Worm (Caenorhabditis elegans) whole organism, mixed stage, embryonic: ENCODE results near the gene gpa-3.

Experiments used
- M03D4.4 ChIP-seq: sonication (generic microtip); optimal IDR thresholded peaks from 2 replicates; lab custom pipeline; 2017; ENCODE audit warnings: mild to moderate bottlenecking, missing genetic modification characterization, missing compliant biosample characterization
- blmp-1 ChIP-seq: fragments of 150-350 bp; optimal IDR thresholded peaks from 2 replicates; lab custom pipeline; 2014; ENCODE audit warnings: missing biosample characterization, missing genetic modification characterization
- ceh-39 ChIP-seq: fragments of 150-350 bp; optimal IDR thresholded peaks from 2 replicates; lab custom pipeline; 2014; ENCODE audit warnings: missing biosample characterization, missing genetic modification characterization
- ceh-43 ChIP-seq: fragments of 200-800 bp; sonication (Bioruptor generic); optimal IDR thresholded peaks from 2 replicates; lab custom pipeline; 2018; ENCODE audit warnings: mild to moderate bottlenecking, missing genetic modification characterization, moderate library complexity, missing compliant biosample characterization
- ceh-83 ChIP-seq: fragments of 200-800 bp; sonication (Bioruptor generic); optimal IDR thresholded peaks from 2 replicates; lab custom pipeline; 2018; ENCODE audit warnings: mild to moderate bottlenecking, missing genetic modification characterization, missing compliant biosample characterization
- cnd-1 ChIP-seq: fragments of 200-800 bp; sonication (Bioruptor generic); optimal IDR thresholded peaks from 2 replicates; lab custom pipeline; 2018; ENCODE audit warnings: mild to moderate bottlenecking, missing genetic modification characterization, missing compliant biosample characterization
- drap-1 ChIP-seq: fragments of 200-800 bp; sonication (Bioruptor generic); optimal IDR thresholded peaks from 3 replicates; lab custom pipeline; 2018; ENCODE audit warnings: mild to moderate bottlenecking, missing genetic modification characterization, missing compliant biosample characterization
- elt-1 ChIP-seq: sonication (generic microtip); optimal IDR thresholded peaks from 2 replicates; lab custom pipeline; 2017; ENCODE audit warnings: missing genetic modification characterization, mild to moderate bottlenecking, missing compliant biosample characterization, antibody characterized with exemption, moderate library complexity, borderline replicate concordance; ENCODE audit not compliant: insufficient read depth
- flh-1 ChIP-seq: fragments of 200-800 bp; sonication (Bioruptor generic); optimal IDR thresholded peaks from 2 replicates; lab custom pipeline; 2018; ENCODE audit warnings: mild to moderate bottlenecking, missing genetic modification characterization, moderate library complexity, missing compliant biosample characterization
- ham-2 ChIP-seq: fragments of 200-800 bp; sonication (Bioruptor generic); optimal IDR thresholded peaks from 2 replicates; lab custom pipeline; 2018; ENCODE audit warnings: mild to moderate bottlenecking, missing genetic modification characterization, missing compliant biosample characterization
- lin-32 ChIP-seq: fragments of 200-800 bp; sonication (Bioruptor generic); optimal IDR thresholded peaks from 2 replicates; lab custom pipeline; 2018; ENCODE audit warnings: mild to moderate bottlenecking, missing genetic modification characterization, missing compliant biosample characterization
- lsy-2 ChIP-seq: fragments of 150-350 bp; optimal IDR thresholded peaks from 2 replicates; lab custom pipeline; 2014; ENCODE audit warnings: missing biosample characterization, missing genetic modification characterization
- mab-5 ChIP-seq: fragments of 150-350 bp; optimal IDR thresholded peaks from 2 replicates; lab custom pipeline; 2014; ENCODE audit warnings: missing biosample characterization, missing genetic modification characterization
- mep-1 ChIP-seq: fragments of 150-350 bp; optimal IDR thresholded peaks from 2 replicates; lab custom pipeline; 2017; ENCODE audit warnings: missing biosample characterization, missing genetic modification reagents, missing genetic modification characterization, inconsistent platforms
- mls-2 ChIP-seq: sonication (generic microtip); optimal IDR thresholded peaks from 2 replicates; lab custom pipeline; 2016; ENCODE audit warnings: mild to moderate bottlenecking, missing genetic modification characterization, moderate library complexity, missing compliant biosample characterization
- nhr-12 ChIP-seq: fragments of 150-350 bp; optimal IDR thresholded peaks from 2 replicates; lab custom pipeline; 2014; ENCODE audit warnings: missing biosample characterization, missing genetic modification characterization
- nhr-2 ChIP-seq: fragments of 150-350 bp; optimal IDR thresholded peaks from 2 replicates; lab custom pipeline; 2014; ENCODE audit warnings: missing biosample characterization, missing genetic modification characterization
- nhr-237 ChIP-seq: fragments of 150-350 bp; optimal IDR thresholded peaks from 2 replicates; lab custom pipeline; 2014; ENCODE audit warnings: missing biosample characterization, missing genetic modification characterization
- nhr-28 ChIP-seq: fragments of 150-350 bp; optimal IDR thresholded peaks from 2 replicates; lab custom pipeline; 2014; ENCODE audit warnings: missing biosample characterization, missing genetic modification characterization
- pha-4 ChIP-seq: fragments of 150-350 bp; optimal IDR thresholded peaks from 2 replicates; lab custom pipeline; 2018; ENCODE audit warnings: missing biosample characterization, missing genetic modification reagents, missing genetic modification characterization
- sem-2 ChIP-seq: fragments of 200-800 bp; sonication (Bioruptor generic); optimal IDR thresholded peaks from 2 replicates; lab custom pipeline; 2018; ENCODE audit warnings: mild to moderate bottlenecking, missing genetic modification characterization, missing compliant biosample characterization
- snpc-4 ChIP-seq: fragments of 150-350 bp; optimal IDR thresholded peaks from 2 replicates; lab custom pipeline; 2014; ENCODE audit warnings: missing biosample characterization, missing genetic modification characterization
- tbx-8 ChIP-seq: fragments of 200-800 bp; sonication (Bioruptor generic); optimal IDR thresholded peaks from 2 replicates; lab custom pipeline; 2018; ENCODE audit warnings: mild to moderate bottlenecking, missing genetic modification characterization, moderate library complexity, missing compliant biosample characterization
- unc-120 ChIP-seq: sonication (generic microtip); optimal IDR thresholded peaks from 2 replicates; lab custom pipeline; 2017; ENCODE audit warnings: missing genetic modification characterization, missing compliant biosample characterization; ENCODE audit not compliant: poor library complexity, severe bottlenecking
- unc-39 ChIP-seq: fragments of 150-350 bp; optimal IDR thresholded peaks from 2 replicates; lab custom pipeline; 2014; ENCODE audit warnings: missing biosample characterization, missing genetic modification characterization
- zip-8 ChIP-seq: fragments of 150-350 bp; optimal IDR thresholded peaks from 2 replicates; lab custom pipeline; 2014; ENCODE audit warnings: missing biosample characterization, missing genetic modification characterization
- ztf-11 ChIP-seq: fragments of 150-350 bp; optimal IDR thresholded peaks from 2 replicates; lab custom pipeline; 2014; ENCODE audit warnings: missing biosample characterization, missing genetic modification characterization

gpa-3 gene

ce11 chrV:9334216-9334615, 25.4 kb downstream of the gpa-3 start, which contains the start of gene ucp-4:
Gene ucp-4 (plus strand): TSS chrV:9334298.
- no peak for TF ChIP-seq zip-8
- no peak for TF ChIP-seq sem-2 (GFP tag; lab: Kevin White, UChicago)
- no peak for TF ChIP-seq mab-5
- TF ChIP-seq ztf-11 (tag; lab: Kevin White, UChicago): no peak
- no peak for TF ChIP-seq nhr-2
- TF ChIP-seq mep-1 (tag; lab: Kevin White, UChicago): no peak
- no peak for TF ChIP-seq unc-120 (tag; lab: Kevin White, UChicago)
- no peak for TF ChIP-seq unc-39 (tag; lab: Kevin White, UChicago)
- no peak for TF ChIP-seq ceh-83 (GFP tag; lab: Kevin White, UChicago)
- no peak for TF ChIP-seq M03D4.4 (tag; lab: Kevin White, UChicago)
- TF ChIP-seq flh-1: no peak

DNA sequence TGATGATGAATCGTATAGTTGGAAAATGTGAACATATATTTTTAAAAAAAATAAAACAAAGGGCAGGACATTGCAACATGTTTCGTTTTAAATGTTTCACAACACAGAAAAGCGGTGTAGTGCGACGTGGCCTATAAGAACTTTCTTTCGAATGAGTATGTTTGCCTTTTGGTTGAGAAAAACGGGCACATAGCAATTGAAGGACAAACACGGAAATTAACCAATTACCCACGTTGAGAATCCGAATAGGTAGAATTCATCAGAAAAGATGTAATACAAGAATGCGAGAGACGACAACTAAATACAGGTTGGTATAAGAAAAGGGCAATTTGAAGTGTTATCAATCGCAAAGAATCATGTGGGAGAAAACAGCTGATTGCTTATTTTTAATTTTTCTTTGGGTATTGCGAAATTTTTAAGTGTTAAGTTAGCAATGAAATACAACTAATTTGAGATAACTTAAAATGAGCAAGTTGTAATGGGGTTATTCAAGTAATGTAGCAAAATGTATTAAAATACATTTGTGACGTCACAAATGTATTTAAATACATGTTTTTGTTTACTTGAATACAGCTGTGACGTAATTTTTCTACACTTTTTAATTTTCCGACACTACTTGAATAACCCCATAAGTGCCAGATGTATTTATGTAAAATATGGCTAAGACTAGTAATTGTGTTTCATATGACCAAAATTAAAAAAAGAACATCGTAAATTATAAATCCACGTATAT, 26.1 kb downstream of the gpa-3 start, which contains the start of gene acl-14:
Gene acl-14, minus strand, starts transcription at position 316 of the 733 bp plus-strand sequence.
- no peak for TF ChIP-seq nhr-2
- TF ChIP-seq nhr-12: no peak
- TF ChIP-seq elt-1 (tag; lab: Kevin White, UChicago): no peak
- no peak for TF ChIP-seq lsy-2 (tag; lab: Kevin White, UChicago)
- TF ChIP-seq nhr-237: no peak
- peak; percentile 97 for TF ChIP-seq zip-8
- TF ChIP-seq, all 35 proteins: peak for 1

DNA sequence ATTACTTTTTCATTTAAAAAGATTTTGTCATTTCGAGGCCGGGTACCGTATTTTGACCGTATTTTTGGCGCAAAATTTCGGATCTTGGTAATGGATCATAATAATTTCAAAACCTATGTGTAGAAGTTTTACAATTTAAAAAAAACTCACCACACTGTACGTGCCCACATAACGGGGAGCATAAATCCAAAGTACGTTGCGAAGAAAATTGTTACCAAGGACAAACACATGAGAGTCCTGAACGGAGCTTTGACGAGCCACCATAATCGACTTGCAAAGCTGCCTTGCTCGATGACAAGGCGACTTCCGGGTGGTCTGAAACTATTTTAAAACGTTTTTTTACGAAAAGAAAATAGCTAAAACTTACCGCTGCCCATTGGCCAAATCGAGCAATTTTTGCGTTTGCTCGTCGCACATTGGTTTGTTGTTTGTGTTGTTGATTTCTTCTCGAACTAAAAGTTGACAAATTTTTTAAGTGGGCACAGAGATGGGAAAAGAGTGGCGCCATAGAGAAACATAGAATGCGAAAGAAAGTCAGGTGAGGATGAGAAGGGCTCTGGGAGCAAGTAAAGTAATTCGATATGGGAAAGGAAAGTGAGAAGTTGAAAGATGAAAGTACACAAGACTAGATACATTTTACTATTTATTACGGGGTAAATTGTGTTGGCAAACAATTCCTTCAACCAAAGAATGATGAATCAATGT, 26.8 kb downstream of the gpa-3 start:
- no peak for TF ChIP-seq sem-2 (GFP tag; lab: Kevin White, UChicago)
- TF ChIP-seq snpc-4 (tag; lab: Kevin White, UChicago): no peak
- no peak for TF ChIP-seq ham-2 (GFP tag; lab: Kevin White, UChicago)
- no peak for TF ChIP-seq nhr-237
- no peak for TF ChIP-seq lin-32 (GFP tag; lab: Kevin White, UChicago)
- no peak for TF ChIP-seq ceh-43 (GFP tag; lab: Kevin White, UChicago)
- no peak for TF ChIP-seq flh-1
- no peak for TF ChIP-seq tbx-8 (GFP tag; lab: Kevin White, UChicago)

DNA sequence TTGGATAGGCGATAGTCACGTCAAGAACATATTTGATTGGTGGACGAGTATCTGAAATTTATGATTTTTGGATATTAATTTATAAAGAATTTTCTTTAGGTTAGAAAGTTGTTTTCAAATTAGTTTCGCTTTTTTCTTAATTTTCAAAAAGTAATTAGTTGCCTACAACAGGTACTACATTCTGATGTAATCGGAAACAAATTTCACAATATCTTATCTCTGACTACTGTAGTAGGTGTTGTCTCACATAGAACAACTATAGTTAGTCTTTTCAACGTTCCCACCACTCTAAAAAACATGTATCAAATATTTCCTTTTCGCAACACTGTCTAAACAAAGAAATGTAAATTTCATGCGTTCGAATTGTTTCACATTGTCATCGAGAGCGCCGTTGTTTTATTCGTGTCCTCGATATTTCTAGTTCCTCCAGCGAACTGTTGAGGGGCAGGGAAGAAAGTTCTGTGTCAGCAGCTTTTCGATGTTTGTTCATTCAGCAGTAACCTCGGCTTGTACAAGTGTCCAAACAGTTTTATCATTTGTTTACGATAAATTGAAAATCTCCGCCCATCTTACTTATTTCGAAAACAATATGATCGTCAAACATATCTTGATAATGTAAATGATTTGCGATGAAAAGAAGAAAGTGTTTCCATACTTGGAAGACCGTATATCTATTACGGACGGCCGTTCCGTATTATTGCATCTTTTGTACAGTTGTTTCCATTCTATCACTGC, 30.2 kb downstream of the gpa-3 start:
- TF ChIP-seq nhr-237: no peak
- no peak for TF ChIP-seq snpc-4 (tag; lab: Kevin White, UChicago)
- TF ChIP-seq, all 35 proteins: peak for 0

ce11 chrV:9328670-9329069, 30.9 kb downstream of the gpa-3 start, which contains the start of gene K07B1.4:
Gene K07B1.4 (plus strand): TSS chrV:9328970.
- TF ChIP-seq ham-2 (GFP tag; lab: Kevin White, UChicago): no peak

DNA sequence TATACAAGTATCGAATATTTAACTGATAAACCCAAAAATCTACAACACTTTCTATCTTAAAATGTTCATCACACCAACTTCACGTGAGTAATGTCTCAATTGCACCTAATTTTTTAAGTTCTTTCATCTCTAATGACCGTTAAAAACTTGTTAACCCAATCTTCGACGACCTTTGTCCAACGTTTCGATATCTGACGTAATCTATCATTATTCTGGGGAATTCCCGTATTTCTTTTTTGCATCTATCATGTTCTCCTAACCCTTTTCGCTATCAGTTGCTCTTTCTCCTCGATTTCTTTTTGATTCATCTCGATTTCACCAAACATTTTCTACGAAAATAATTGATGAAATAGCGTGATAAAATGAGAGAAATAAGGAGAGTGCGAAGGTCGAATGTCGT, 31.9 kb downstream of the gpa-3 start:
- TF ChIP-seq nhr-2 (no peak), tbx-8 (GFP tag; lab: Kevin White, UChicago) (no peak), nhr-237 (no peak), pha-4 (tag; lab: Kevin White, UChicago) (no peak), sem-2 (GFP tag; lab: Kevin White, UChicago) (no peak), drap-1 (no peak), snpc-4 (tag; lab: Kevin White, UChicago) (no peak), mls-2 (tag; lab: Kevin White, UChicago) (no peak), nhr-12 (no peak), nhr-28 (tag; lab: Kevin White, UChicago) (no peak), ceh-39 (no peak), cnd-1 (tag; lab: Kevin White, UChicago) (no peak), flh-1 (no peak), blmp-1 (no peak)
